Worm (Caenorhabditis elegans) whole organism, mixed stage, embryonic: ENCODE results near the gene nhr-14.

Experiments
- elt-1 ChIP-seq: sonication (generic microtip); optimal IDR thresholded peaks from 2 replicates; lab custom pipeline; 2017; ENCODE audit warnings: missing genetic modification characterization, mild to moderate bottlenecking, missing compliant biosample characterization, antibody characterized with exemption, moderate library complexity, borderline replicate concordance; ENCODE audit not compliant: insufficient read depth
- elt-3 ChIP-seq: fragments of 150-350 bp; optimal IDR thresholded peaks from 2 replicates; lab custom pipeline; 2014; ENCODE audit warnings: missing biosample characterization, missing genetic modification characterization
- lin-13 ChIP-seq: fragments of 150-350 bp; optimal IDR thresholded peaks from 2 replicates; lab custom pipeline; 2014; ENCODE audit warnings: missing biosample characterization, missing genetic modification characterization
- mab-5 ChIP-seq: fragments of 150-350 bp; optimal IDR thresholded peaks from 2 replicates; lab custom pipeline; 2014; ENCODE audit warnings: missing biosample characterization, missing genetic modification characterization
- nhr-2 ChIP-seq: fragments of 150-350 bp; optimal IDR thresholded peaks from 2 replicates; lab custom pipeline; 2014; ENCODE audit warnings: missing biosample characterization, missing genetic modification characterization
- snpc-4 ChIP-seq: fragments of 150-350 bp; optimal IDR thresholded peaks from 2 replicates; lab custom pipeline; 2014; ENCODE audit warnings: missing biosample characterization, missing genetic modification characterization
- unc-39 ChIP-seq: fragments of 150-350 bp; optimal IDR thresholded peaks from 2 replicates; lab custom pipeline; 2014; ENCODE audit warnings: missing biosample characterization, missing genetic modification characterization
- ztf-11 ChIP-seq: fragments of 150-350 bp; optimal IDR thresholded peaks from 2 replicates; lab custom pipeline; 2014; ENCODE audit warnings: missing biosample characterization, missing genetic modification characterization

DNA sequence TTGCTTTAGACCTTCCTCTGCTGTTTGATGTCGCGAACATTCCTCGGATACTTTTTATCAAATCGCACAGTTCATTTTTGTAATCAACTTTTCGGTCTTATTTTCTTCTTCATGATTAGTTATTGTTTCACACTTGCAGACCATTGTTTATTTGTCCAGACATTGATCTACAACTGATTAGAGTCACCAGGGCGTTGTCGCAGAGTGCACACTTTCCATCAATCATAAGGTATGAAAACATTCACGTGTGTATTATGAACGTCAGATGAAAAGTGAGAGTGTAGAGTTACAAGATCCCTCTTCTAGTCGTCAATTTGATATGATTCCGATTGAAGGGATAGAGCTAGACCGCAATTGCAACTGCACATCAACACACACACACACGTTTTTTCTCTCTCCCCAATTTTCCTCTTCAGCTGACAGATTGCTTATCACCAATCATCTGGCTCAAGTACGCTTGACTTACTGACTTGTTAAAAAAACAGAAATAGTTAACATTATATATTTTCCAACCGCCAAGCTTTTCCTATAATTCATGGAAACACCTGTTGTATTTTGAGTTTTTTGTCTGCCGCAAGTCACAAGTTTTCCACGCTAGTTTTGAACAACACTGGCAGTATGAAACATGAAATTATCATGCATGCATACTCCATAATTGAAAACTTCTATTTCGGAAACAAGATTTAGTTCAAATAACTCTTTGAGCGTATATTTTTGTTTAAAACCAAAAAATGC, 35.8 kb downstream of the nhr-14 start:
- TF ChIP-seq lin-13 (no peak), ztf-11 (tag; lab: Kevin White, UChicago) (no peak), snpc-4 (tag; lab: Kevin White, UChicago) (no peak), elt-3 (tag; lab: Kevin White, UChicago) (no peak), mab-5 (no peak), unc-39 (tag; lab: Kevin White, UChicago) (no peak), nhr-2 (tag; lab: Kevin White, UChicago) (no peak), elt-1 (tag; lab: Kevin White, UChicago) (no peak)
